Worm (Caenorhabditis elegans) whole organism, early embryonic: ENCODE results near the gene pbo-1.

Experiments
- F13C5.2 ChIP-seq: sonication (generic microtip); optimal IDR thresholded peaks from 2 replicates; lab custom pipeline; 2017; ENCODE audit warnings: mild to moderate bottlenecking, missing genetic modification characterization, inconsistent platforms, missing compliant biosample characterization
- aly-1 ChIP-seq: sonication (generic microtip); optimal IDR thresholded peaks from 2 replicates; lab custom pipeline; 2016; ENCODE audit warnings: missing genetic modification characterization, missing compliant biosample characterization
- ama-1 ChIP-seq: fragments of 150-350 bp; optimal IDR thresholded peaks from 2 replicates; lab custom pipeline; 2014
- ceh-36 ChIP-seq: sonication (generic microtip); optimal IDR thresholded peaks from 2 replicates; lab custom pipeline; 2016; ENCODE audit warnings: missing genetic modification characterization, inconsistent platforms, missing compliant biosample characterization
- flt-1 ChIP-seq: fragments of 200-800 bp; sonication (Bioruptor generic); IDR thresholded peaks from 2 replicates; pipeline ENCODE4 v1.3.6; 2022; ENCODE audit warnings: missing genetic modification characterization, missing compliant biosample characterization
- hmbx-1 ChIP-seq: sonication (generic microtip); optimal IDR thresholded peaks from 2 replicates; lab custom pipeline; 2016; ENCODE audit warnings: mild to moderate bottlenecking, missing genetic modification characterization, missing compliant biosample characterization
- hmg-4 ChIP-seq: fragments of 200-800 bp; sonication (Bioruptor generic); optimal IDR thresholded peaks from 2 replicates; lab custom pipeline; 2018; ENCODE audit warnings: mild to moderate bottlenecking, missing genetic modification characterization, missing compliant biosample characterization
- hnd-1 ChIP-seq: sonication (generic microtip); optimal IDR thresholded peaks from 2 replicates; lab custom pipeline; 2016; ENCODE audit warnings: missing genetic modification characterization, missing compliant biosample characterization
- tbx-11 ChIP-seq: fragments of 200-800 bp; sonication (Bioruptor generic); IDR thresholded peaks from 2 replicates; pipeline ENCODE4 v1.3.6; 2022; ENCODE audit warnings: missing genetic modification characterization, missing compliant biosample characterization
- tra-4 ChIP-seq: sonication (generic microtip); optimal IDR thresholded peaks from 2 replicates; lab custom pipeline; 2017; ENCODE audit warnings: missing genetic modification characterization, missing compliant biosample characterization

ce11 chrIII:2683403-2683802 is 2.9 kb downstream of the pbo-1 start:
- no peak for TF ChIP-seq hnd-1 (tag; lab: Kevin White, UChicago)
- no peak for TF ChIP-seq ama-1 (lab: Kevin White, UChicago)
- TF ChIP-seq tbx-11 = no peak
- TF ChIP-seq flt-1 = no peak
- TF ChIP-seq F13C5.2 (tag; lab: Kevin White, UChicago) = no peak
- peak; percentile 76 for TF ChIP-seq ceh-36 (tag; lab: Kevin White, UChicago)
- TF ChIP-seq tra-4 (tag; lab: Kevin White, UChicago) = no peak
- TF ChIP-seq hmg-4 (GFP tag; lab: Kevin White, UChicago) = no peak
- no peak for TF ChIP-seq aly-1 (tag; lab: Kevin White, UChicago)
- no peak for TF ChIP-seq hmbx-1 (tag; lab: Kevin White, UChicago)
